Worm (Caenorhabditis elegans): ENCODE results near the gene str-208.

Gene str-208

ce11 chrV:4972943-4973342 lies 16.3 kb downstream of the str-208 start, which contains the start of gene srsx-9:
Gene srsx-9, minus strand, starts transcription at chrV:4973043.
- no peak for TF ChIP-seq ref-1 (GFP tag; conservative IDR thresholded peaks at IDR 0.05)
- no peak for TF ChIP-seq med-1 (GFP tag; optimal IDR thresholded peaks at IDR 0.05; ENCODE audit: insufficient read depth)
- TF ChIP-seq T22C8.4 (GFP tag; IDR thresholded peaks at IDR 0.05): no peak
- TF ChIP-seq klf-2 (GFP tag; conservative IDR thresholded peaks at IDR 0.05): no peak
- TF ChIP-seq cog-1 (tag; optimal IDR thresholded peaks at IDR 0.05): no peak
- TF ChIP-seq flt-1 (GFP tag; IDR thresholded peaks at IDR 0.05): no peak
- no peak for TF ChIP-seq tab-1 (GFP tag; IDR thresholded peaks at IDR 0.05)
- TF ChIP-seq ztf-23 (GFP tag; IDR thresholded peaks at IDR 0.05): no peak
- TF ChIP-seq ztf-29 (GFP tag; IDR thresholded peaks at IDR 0.05): no peak

ce11 chrV:4974677-4975076 lies 18.0 kb downstream of the str-208 start, which contains the start of gene srsx-10:
Gene srsx-10, minus strand, starts transcription at chrV:4974777.
- TF ChIP-seq med-1 (GFP tag; optimal IDR thresholded peaks at IDR 0.05; ENCODE audit: insufficient read depth) (no peak), ztf-29 (GFP tag; IDR thresholded peaks at IDR 0.05) (no peak), ref-1 (GFP tag; conservative IDR thresholded peaks at IDR 0.05) (no peak), tab-1 (GFP tag; IDR thresholded peaks at IDR 0.05) (no peak), cog-1 (tag; optimal IDR thresholded peaks at IDR 0.05) (no peak), T22C8.4 (GFP tag; IDR thresholded peaks at IDR 0.05) (no peak), klf-2 (GFP tag; conservative IDR thresholded peaks at IDR 0.05) (no peak), flt-1 (GFP tag; IDR thresholded peaks at IDR 0.05) (no peak), ztf-23 (GFP tag; IDR thresholded peaks at IDR 0.05) (no peak)

ce11 chrV:4975140-4975539 lies 18.5 kb downstream of the str-208 start, which contains the start of gene F26G5.1:
Gene F26G5.1, plus strand, starts transcription at chrV:4975478.
- no peak for TF ChIP-seq tab-1 (GFP tag; IDR thresholded peaks at IDR 0.05)
- TF ChIP-seq ztf-23 (GFP tag; IDR thresholded peaks at IDR 0.05): no peak
- TF ChIP-seq ref-1 (GFP tag; conservative IDR thresholded peaks at IDR 0.05): no peak
- no peak for TF ChIP-seq med-1 (GFP tag; optimal IDR thresholded peaks at IDR 0.05; ENCODE audit: insufficient read depth)
- no peak for TF ChIP-seq ztf-29 (GFP tag; IDR thresholded peaks at IDR 0.05)
- TF ChIP-seq T22C8.4 (GFP tag; IDR thresholded peaks at IDR 0.05): no peak
- TF ChIP-seq cog-1 (tag; optimal IDR thresholded peaks at IDR 0.05): no peak
- no peak for TF ChIP-seq klf-2 (GFP tag; conservative IDR thresholded peaks at IDR 0.05)
- no peak for TF ChIP-seq flt-1 (GFP tag; IDR thresholded peaks at IDR 0.05)

ce11 chrV:4977539-4977938 lies 20.9 kb downstream of the str-208 start:
- TF ChIP-seq T22C8.4 (GFP tag; IDR thresholded peaks at IDR 0.05) (no peak), klf-2 (GFP tag; conservative IDR thresholded peaks at IDR 0.05) (no peak), ztf-23 (GFP tag; IDR thresholded peaks at IDR 0.05) (no peak), med-1 (GFP tag; optimal IDR thresholded peaks at IDR 0.05; ENCODE audit: insufficient read depth) (no peak), ztf-29 (GFP tag; IDR thresholded peaks at IDR 0.05) (no peak), cog-1 (tag; optimal IDR thresholded peaks at IDR 0.05) (no peak), flt-1 (GFP tag; IDR thresholded peaks at IDR 0.05) (no peak), ref-1 (GFP tag; conservative IDR thresholded peaks at IDR 0.05) (no peak), tab-1 (GFP tag; IDR thresholded peaks at IDR 0.05) (no peak)

- no peak for TF ChIP-seq flt-1 (GFP tag; IDR thresholded peaks at IDR 0.05)
- TF ChIP-seq med-1 (GFP tag; optimal IDR thresholded peaks at IDR 0.05; ENCODE audit: insufficient read depth): no peak
- TF ChIP-seq tab-1 (GFP tag; IDR thresholded peaks at IDR 0.05): no peak
- no peak for TF ChIP-seq ztf-29 (GFP tag; IDR thresholded peaks at IDR 0.05)
- TF ChIP-seq T22C8.4 (GFP tag; IDR thresholded peaks at IDR 0.05): no peak
- TF ChIP-seq klf-2 (GFP tag; conservative IDR thresholded peaks at IDR 0.05): no peak
- TF ChIP-seq ztf-23 (GFP tag; IDR thresholded peaks at IDR 0.05): no peak
Measured at ce11 chrV:4979060-4979459, 22.4 kb downstream of the str-208 start, which contains the start of gene srsx-11. Gene srsx-11, minus strand, starts transcription at chrV:4979160.

ce11 chrV:4980094-4980493 lies 23.5 kb downstream of the str-208 start:
- TF ChIP-seq ref-1 (GFP tag; conservative IDR thresholded peaks at IDR 0.05) (no peak), tab-1 (GFP tag; IDR thresholded peaks at IDR 0.05) (no peak)

ce11 chrV:4980873-4981272 lies 24.2 kb downstream of the str-208 start, which contains the start of gene srsx-12:
Gene srsx-12, minus strand, starts transcription at chrV:4980973.
- TF ChIP-seq klf-2 (GFP tag; conservative IDR thresholded peaks at IDR 0.05) (no peak), ref-1 (GFP tag; conservative IDR thresholded peaks at IDR 0.05) (no peak), med-1 (GFP tag; optimal IDR thresholded peaks at IDR 0.05; ENCODE audit: insufficient read depth) (no peak), ztf-23 (GFP tag; IDR thresholded peaks at IDR 0.05) (no peak), cog-1 (tag; optimal IDR thresholded peaks at IDR 0.05) (no peak), flt-1 (GFP tag; IDR thresholded peaks at IDR 0.05) (no peak), ztf-29 (GFP tag; IDR thresholded peaks at IDR 0.05) (no peak), T22C8.4 (GFP tag; IDR thresholded peaks at IDR 0.05) (no peak), tab-1 (GFP tag; IDR thresholded peaks at IDR 0.05) (no peak)

- no peak for TF ChIP-seq T22C8.4 (GFP tag; IDR thresholded peaks at IDR 0.05)
- TF ChIP-seq ztf-23 (GFP tag; IDR thresholded peaks at IDR 0.05): no peak
- no peak for TF ChIP-seq cog-1 (tag; optimal IDR thresholded peaks at IDR 0.05)
- no peak for TF ChIP-seq flt-1 (GFP tag; IDR thresholded peaks at IDR 0.05)
- no peak for TF ChIP-seq med-1 (GFP tag; optimal IDR thresholded peaks at IDR 0.05; ENCODE audit: insufficient read depth)
- no peak for TF ChIP-seq ztf-29 (GFP tag; IDR thresholded peaks at IDR 0.05)
- no peak for TF ChIP-seq klf-2 (GFP tag; conservative IDR thresholded peaks at IDR 0.05)
- TF ChIP-seq tab-1 (GFP tag; IDR thresholded peaks at IDR 0.05): no peak
- TF ChIP-seq ref-1 (GFP tag; conservative IDR thresholded peaks at IDR 0.05): no peak
Measured at ce11 chrV:4983091-4983490, 26.5 kb downstream of the str-208 start, which contains the start of gene srsx-13. Gene srsx-13, minus strand, starts transcription at chrV:4983191.

ce11 chrV:4987097-4987496 lies 30.5 kb downstream of the str-208 start, which contains the start of gene ncx-8:
Gene ncx-8, minus strand, starts transcription at chrV:4987197.
- TF ChIP-seq ztf-23 (GFP tag; IDR thresholded peaks at IDR 0.05) (no peak), tab-1 (GFP tag; IDR thresholded peaks at IDR 0.05) (no peak), ztf-29 (GFP tag; IDR thresholded peaks at IDR 0.05) (no peak), T22C8.4 (GFP tag; IDR thresholded peaks at IDR 0.05) (no peak), flt-1 (GFP tag; IDR thresholded peaks at IDR 0.05) (no peak), klf-2 (GFP tag; conservative IDR thresholded peaks at IDR 0.05) (no peak), ref-1 (GFP tag; conservative IDR thresholded peaks at IDR 0.05) (no peak), med-1 (GFP tag; optimal IDR thresholded peaks at IDR 0.05; ENCODE audit: insufficient read depth) (no peak), cog-1 (tag; optimal IDR thresholded peaks at IDR 0.05) (no peak)

- no peak for TF ChIP-seq cog-1 (tag; optimal IDR thresholded peaks at IDR 0.05)
- TF ChIP-seq ztf-29 (GFP tag; IDR thresholded peaks at IDR 0.05): no peak
- TF ChIP-seq T22C8.4 (GFP tag; IDR thresholded peaks at IDR 0.05): no peak
- no peak for TF ChIP-seq tab-1 (GFP tag; IDR thresholded peaks at IDR 0.05)
- TF ChIP-seq ref-1 (GFP tag; conservative IDR thresholded peaks at IDR 0.05): no peak
- no peak for TF ChIP-seq med-1 (GFP tag; optimal IDR thresholded peaks at IDR 0.05; ENCODE audit: insufficient read depth)
- TF ChIP-seq klf-2 (GFP tag; conservative IDR thresholded peaks at IDR 0.05): no peak
- TF ChIP-seq flt-1 (GFP tag; IDR thresholded peaks at IDR 0.05): no peak
- TF ChIP-seq ztf-23 (GFP tag; IDR thresholded peaks at IDR 0.05): no peak
Measured at ce11 chrV:4995155-4995554, 38.5 kb downstream of the str-208 start, which contains the start of gene ncx-9. Gene ncx-9, minus strand, starts transcription at chrV:4995255.
